Fruit fly (Drosophila melanogaster): Measurements from ENCODE around the gene Dim1.

- TF ChIP-seq Sox102F (GFP tag; optimal IDR thresholded peaks at IDR 0.05) = no peak
- TF ChIP-seq CG15336 (GFP tag; IDR thresholded peaks at IDR 0.05) = no peak
- no peak for TF ChIP-seq svp (GFP tag)
- no peak for TF ChIP-seq CG11294 (GFP tag; IDR thresholded peaks at IDR 0.05)
Observed at dm6 chr2L:4368553-4369268, 34.3 kb upstream of the Dim1 start.

All from whole organism, prepupa.